Fruit fly (Drosophila melanogaster) whole organism, adult: ENCODE data around the gene CG15484.

Experiments used
- CG14711 ChIP-seq: fragments of 200-800 bp; sonication (Bioruptor generic); optimal IDR thresholded peaks from 2 replicates; lab custom pipeline; 2018; ENCODE audit warnings: missing biosample characterization, mild to moderate bottlenecking, missing genetic modification characterization, moderate library complexity
- CG1620 ChIP-seq: fragments of 200-800 bp; sonication (Bioruptor generic); optimal IDR thresholded peaks from 2 replicates; lab custom pipeline; 2016; ENCODE audit warnings: missing biosample characterization, missing genetic modification characterization
- CG5204 ChIP-seq: fragments of 200-800 bp; sonication (Bioruptor generic); optimal IDR thresholded peaks from 2 replicates; lab custom pipeline; 2016; ENCODE audit warnings: missing biosample characterization, missing genetic modification characterization
- CG7101 ChIP-seq: fragments of 200-800 bp; sonication (Bioruptor generic); optimal IDR thresholded peaks from 2 replicates; lab custom pipeline; 2018; ENCODE audit warnings: missing biosample characterization, mild to moderate bottlenecking, missing genetic modification characterization, moderate library complexity
- Clk ChIP-seq: fragments of 200-800 bp; sonication (Bioruptor generic); optimal IDR thresholded peaks from 2 replicates; lab custom pipeline; 2017; ENCODE audit warnings: missing biosample characterization, missing genetic modification characterization
- Crg-1 ChIP-seq: fragments of 200-800 bp; sonication (Bioruptor generic); optimal IDR thresholded peaks from 2 replicates; lab custom pipeline; 2016; ENCODE audit warnings: missing biosample characterization, missing genetic modification characterization
- Mnt ChIP-seq: fragments of 200-800 bp; sonication (Bioruptor generic); optimal IDR thresholded peaks from 2 replicates; lab custom pipeline; 2016; ENCODE audit warnings: missing biosample characterization, mild to moderate bottlenecking, missing genetic modification characterization
- bab1 ChIP-seq: fragments of 200-800 bp; sonication (Bioruptor generic); optimal IDR thresholded peaks from 3 replicates; lab custom pipeline; 2019; ENCODE audit warnings: missing biosample characterization, mild to moderate bottlenecking, missing genetic modification characterization, moderate library complexity
- cic ChIP-seq: fragments of 200-800 bp; sonication (Bioruptor generic); optimal IDR thresholded peaks from 2 replicates; lab custom pipeline; 2017; ENCODE audit warnings: missing biosample characterization, mild to moderate bottlenecking, missing genetic modification characterization, moderate library complexity
- cnc ChIP-seq, 2 experiments: fragments of >200 bp; optimal IDR thresholded peaks; 2 replicates each; lab custom pipeline; 2017
- kay ChIP-seq: fragments of 200-800 bp; sonication (Bioruptor generic); peaks from one replicate; lab custom pipeline; 2016; ENCODE audit warnings: missing biosample characterization, missing genetic modification characterization, borderline replicate concordance
- ovo ChIP-seq: fragments of 200-800 bp; sonication (Bioruptor generic); optimal IDR thresholded peaks from 2 replicates; lab custom pipeline; 2016; ENCODE audit warnings: missing biosample characterization, missing genetic modification characterization
- pad ChIP-seq: fragments of 200-800 bp; sonication (Bioruptor generic); optimal IDR thresholded peaks from 3 replicates; lab custom pipeline; 2017; ENCODE audit warnings: missing biosample characterization, missing genetic modification characterization, mild to moderate bottlenecking, moderate library complexity, missing genetic modification reagents

DNA sequence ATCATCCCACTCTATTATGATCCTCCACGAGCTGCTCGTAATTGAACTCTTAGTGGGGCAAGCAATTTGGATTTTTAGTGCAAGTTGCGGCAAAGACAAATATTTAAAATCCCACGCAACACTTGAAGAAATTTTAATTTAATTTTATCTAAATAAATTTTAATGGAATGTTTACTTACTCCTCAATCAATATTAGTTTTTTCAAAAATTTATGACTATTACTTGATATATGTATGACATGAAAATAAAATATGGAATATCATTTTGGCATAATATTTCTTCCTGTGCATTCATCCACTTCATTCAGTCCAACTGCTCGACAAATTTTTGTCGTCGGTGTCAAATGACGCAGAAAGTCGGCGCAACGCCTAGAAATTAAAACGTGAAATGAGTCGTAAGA is 42.5 kb upstream of the CG15484 start:
- TF ChIP-seq kay = no peak
- no peak for TF ChIP-seq bab1 (GFP tag; lab: Kevin White, UChicago)
- TF ChIP-seq Mnt (GFP tag; lab: Kevin White, UChicago) = no peak
- no peak for TF ChIP-seq cnc (optimal IDR thresholded peaks at IDR 0.05; lab: Kevin White, UChicago)
- no peak for TF ChIP-seq CG1620 (GFP tag; lab: Kevin White, UChicago)
- TF ChIP-seq pad (GFP tag; lab: Kevin White, UChicago) = no peak
- no peak for TF ChIP-seq Crg-1 (GFP tag; lab: Kevin White, UChicago)
- TF ChIP-seq Clk = no peak
- no peak for TF ChIP-seq CG7101 (tag; lab: Kevin White, UChicago)
- no peak for TF ChIP-seq cic
- TF ChIP-seq ovo = no peak
- no peak for TF ChIP-seq CG5204
- TF ChIP-seq CG14711 = no peak
